Fruit fly (Drosophila melanogaster) whole organism, adult: Measurements from ENCODE around the gene mRpL2.
A peak's percentile ranks its signal among the peaks of the same experiment; 100 is the strongest.

Experiments
- CG11617 ChIP-seq: fragments of 200-800 bp; sonication (Bioruptor generic); optimal IDR thresholded peaks from 2 replicates; lab custom pipeline; 2017; ENCODE audit warnings: mild to moderate bottlenecking, missing biosample characterization, missing genetic modification reagents, missing genetic modification characterization
- CG12768 ChIP-seq: fragments of 200-800 bp; sonication (Bioruptor generic); optimal IDR thresholded peaks from 2 replicates; lab custom pipeline; 2017; ENCODE audit warnings: missing biosample characterization, missing genetic modification characterization, mild to moderate bottlenecking, moderate library complexity, missing genetic modification reagents
- CG14711 ChIP-seq: fragments of 200-800 bp; sonication (Bioruptor generic); optimal IDR thresholded peaks from 2 replicates; lab custom pipeline; 2018; ENCODE audit warnings: missing biosample characterization, mild to moderate bottlenecking, missing genetic modification characterization, moderate library complexity
- CG1620 ChIP-seq: fragments of 200-800 bp; sonication (Bioruptor generic); optimal IDR thresholded peaks from 2 replicates; lab custom pipeline; 2016; ENCODE audit warnings: missing biosample characterization, missing genetic modification characterization
- CG33017 ChIP-seq: fragments of 200-800 bp; sonication (Bioruptor generic); optimal IDR thresholded peaks from 2 replicates; lab custom pipeline; 2018; ENCODE audit warnings: missing biosample characterization, mild to moderate bottlenecking, missing genetic modification characterization, moderate library complexity
- CG5204 ChIP-seq: fragments of 200-800 bp; sonication (Bioruptor generic); optimal IDR thresholded peaks from 2 replicates; lab custom pipeline; 2016; ENCODE audit warnings: missing biosample characterization, missing genetic modification characterization
- CG7045 ChIP-seq: fragments of 200-800 bp; sonication (Bioruptor generic); optimal IDR thresholded peaks from 2 replicates; lab custom pipeline; 2017; ENCODE audit warnings: missing biosample characterization, mild to moderate bottlenecking, missing genetic modification characterization
- CG7101 ChIP-seq: fragments of 200-800 bp; sonication (Bioruptor generic); optimal IDR thresholded peaks from 2 replicates; lab custom pipeline; 2018; ENCODE audit warnings: missing biosample characterization, mild to moderate bottlenecking, missing genetic modification characterization, moderate library complexity
- Clk ChIP-seq: fragments of 200-800 bp; sonication (Bioruptor generic); optimal IDR thresholded peaks from 2 replicates; lab custom pipeline; 2017; ENCODE audit warnings: missing biosample characterization, missing genetic modification characterization
- Crg-1 ChIP-seq: fragments of 200-800 bp; sonication (Bioruptor generic); optimal IDR thresholded peaks from 2 replicates; lab custom pipeline; 2016; ENCODE audit warnings: missing biosample characterization, missing genetic modification characterization
- Hr96 ChIP-seq: fragments of 200-800 bp; sonication (Bioruptor generic); optimal IDR thresholded peaks from 2 replicates; lab custom pipeline; 2016; ENCODE audit warnings: missing biosample characterization, missing genetic modification characterization
- Mnt ChIP-seq: fragments of 200-800 bp; sonication (Bioruptor generic); optimal IDR thresholded peaks from 2 replicates; lab custom pipeline; 2016; ENCODE audit warnings: missing biosample characterization, mild to moderate bottlenecking, missing genetic modification characterization
- bab1 ChIP-seq: fragments of 200-800 bp; sonication (Bioruptor generic); optimal IDR thresholded peaks from 3 replicates; lab custom pipeline; 2019; ENCODE audit warnings: missing biosample characterization, mild to moderate bottlenecking, missing genetic modification characterization, moderate library complexity
- cic ChIP-seq: fragments of 200-800 bp; sonication (Bioruptor generic); optimal IDR thresholded peaks from 2 replicates; lab custom pipeline; 2017; ENCODE audit warnings: missing biosample characterization, mild to moderate bottlenecking, missing genetic modification characterization, moderate library complexity
- cnc ChIP-seq, 2 experiments: fragments of >200 bp; optimal IDR thresholded peaks; 2 replicates each; lab custom pipeline; 2017
- kay ChIP-seq: fragments of 200-800 bp; sonication (Bioruptor generic); peaks from one replicate; lab custom pipeline; 2016; ENCODE audit warnings: missing biosample characterization, missing genetic modification characterization, borderline replicate concordance
- ovo ChIP-seq: fragments of 200-800 bp; sonication (Bioruptor generic); optimal IDR thresholded peaks from 2 replicates; lab custom pipeline; 2016; ENCODE audit warnings: missing biosample characterization, missing genetic modification characterization
- pad ChIP-seq: fragments of 200-800 bp; sonication (Bioruptor generic); optimal IDR thresholded peaks from 3 replicates; lab custom pipeline; 2017; ENCODE audit warnings: missing biosample characterization, missing genetic modification characterization, mild to moderate bottlenecking, moderate library complexity, missing genetic modification reagents
- tj ChIP-seq: fragments of 200-800 bp; sonication (Bioruptor generic); optimal IDR thresholded peaks from 3 replicates; lab custom pipeline; 2017; ENCODE audit warnings: missing biosample characterization, mild to moderate bottlenecking, missing genetic modification characterization, moderate library complexity
- toe ChIP-seq: fragments of 200-800 bp; sonication (Bioruptor generic); optimal IDR thresholded peaks from 2 replicates; lab custom pipeline; 2016; ENCODE audit warnings: missing biosample characterization, missing genetic modification characterization

The mRpL2 gene

dm6 chr3L:11120419-11120958 lies at the start of gene mRpL2, which contains the start of gene FoxK:
Gene mRpL2, plus strand, starts transcription at chr3L:11120847.
Gene FoxK, minus strand, starts transcription at chr3L:11120783.
- TF ChIP-seq bab1 (GFP tag; lab: Kevin White, UChicago), result peak; percentile 31
- no peak for TF ChIP-seq pad (GFP tag; lab: Kevin White, UChicago)
- peak; percentile 7 for TF ChIP-seq CG7101 (tag; lab: Kevin White, UChicago)
- TF ChIP-seq CG14711 (tag; lab: Kevin White, UChicago), result peak; percentile 51
- peak; percentile 89 for TF ChIP-seq CG11617 (GFP tag; lab: Kevin White, UChicago)
- TF ChIP-seq cnc (optimal IDR thresholded peaks at IDR 0.05; lab: Kevin White, UChicago), result no peak
- TF ChIP-seq CG12768 (GFP tag; lab: Kevin White, UChicago), result peak; percentile 85
- TF ChIP-seq Hr96, result peak; percentile 57
- TF ChIP-seq kay, result peak; percentile 98
- peak; percentile 58 for TF ChIP-seq toe (GFP tag; lab: Kevin White, UChicago)
- TF ChIP-seq CG33017, result peak; percentile 72
- TF ChIP-seq cic (GFP tag; lab: Kevin White, UChicago), result peak; percentile 93
- peak; percentile 7 for TF ChIP-seq Clk (GFP tag; lab: Kevin White, UChicago)
- TF ChIP-seq CG7045, result peak; percentile 71
- TF ChIP-seq CG5204 (GFP tag; lab: Kevin White, UChicago), result no peak
- peak; percentile 9 for TF ChIP-seq ovo (GFP tag; lab: Kevin White, UChicago)
- TF ChIP-seq CG1620, result peak; percentile 64
- TF ChIP-seq tj (GFP tag; lab: Kevin White, UChicago), result peak; percentile 88
- TF ChIP-seq Mnt (GFP tag; lab: Kevin White, UChicago), result peak; percentile 91
- TF ChIP-seq Crg-1, result peak; percentile 15

- TF ChIP-seq ovo (GFP tag; lab: Kevin White, UChicago) (no peak), kay (no peak), cic (GFP tag; lab: Kevin White, UChicago) (no peak)
Observed at dm6 chr3L:11071057-11071456, 49.6 kb upstream of the mRpL2 start.

- TF ChIP-seq Mnt (GFP tag; lab: Kevin White, UChicago) (peak; percentile 92), CG33017 (peak; percentile 39), bab1 (GFP tag; lab: Kevin White, UChicago) (peak; percentile 35), kay (no peak), CG11617 (GFP tag; lab: Kevin White, UChicago) (peak; percentile 52), ovo (GFP tag; lab: Kevin White, UChicago) (peak; percentile 43), CG14711 (tag; lab: Kevin White, UChicago) (peak; percentile 34), CG7101 (tag; lab: Kevin White, UChicago) (peak; percentile 66), CG7045 (no peak)
Observed at dm6 chr3L:11074043-11074853, 46.4 kb upstream of the mRpL2 start, which contains the start of the genes Pfdn2 and Noc1. Gene Pfdn2, minus strand, starts transcription at chr3L:11074388. Gene Noc1, plus strand, starts transcription at chr3L:11074769.

dm6 chr3L:11083605-11084004 lies 37.0 kb upstream of the mRpL2 start:
- no peak for TF ChIP-seq CG11617 (GFP tag; lab: Kevin White, UChicago)
- no peak for TF ChIP-seq cnc (optimal IDR thresholded peaks at IDR 0.05; lab: Kevin White, UChicago)
- no peak for TF ChIP-seq CG1620
- TF ChIP-seq Clk (GFP tag; lab: Kevin White, UChicago), result no peak
- TF ChIP-seq Hr96, result no peak
- TF ChIP-seq CG33017, result no peak
- peak; percentile 77 for TF ChIP-seq cic (GFP tag; lab: Kevin White, UChicago)
- TF ChIP-seq CG12768 (GFP tag; lab: Kevin White, UChicago), result no peak
- peak; percentile 48 for TF ChIP-seq tj (GFP tag; lab: Kevin White, UChicago)
- no peak for TF ChIP-seq bab1 (GFP tag; lab: Kevin White, UChicago)
- no peak for TF ChIP-seq CG7101 (tag; lab: Kevin White, UChicago)
- TF ChIP-seq ovo (GFP tag; lab: Kevin White, UChicago), result no peak
- TF ChIP-seq kay, result peak; percentile 96
- TF ChIP-seq toe (GFP tag; lab: Kevin White, UChicago), result no peak

- TF ChIP-seq Crg-1 (peak; percentile 93), CG14711 (tag; lab: Kevin White, UChicago) (peak; percentile 93), CG33017 (peak; percentile 96), cic (GFP tag; lab: Kevin White, UChicago) (peak; percentile 82), CG1620 (peak; percentile 93), CG11617 (GFP tag; lab: Kevin White, UChicago) (peak; percentile 95), kay (peak; percentile 86), bab1 (GFP tag; lab: Kevin White, UChicago) (peak; percentile 96), pad (GFP tag; lab: Kevin White, UChicago) (peak; percentile 85), CG7045 (peak; percentile 94), CG5204 (GFP tag; lab: Kevin White, UChicago) (no peak), CG7101 (tag; lab: Kevin White, UChicago) (peak; percentile 94), toe (GFP tag; lab: Kevin White, UChicago) (no peak), tj (GFP tag; lab: Kevin White, UChicago) (peak; percentile 79), CG12768 (GFP tag; lab: Kevin White, UChicago) (peak; percentile 97), Clk (GFP tag; lab: Kevin White, UChicago) (peak; percentile 88), cnc (optimal IDR thresholded peaks at IDR 0.05; lab: Kevin White, UChicago) (no peak), ovo (GFP tag; lab: Kevin White, UChicago) (no peak), Mnt (GFP tag; lab: Kevin White, UChicago) (peak; percentile 65)
Observed at dm6 chr3L:11084557-11085231, 36.0 kb upstream of the mRpL2 start.
